Fruit fly (Drosophila melanogaster): Measurements from ENCODE around the gene Eig71Ec.

Gene Eig71Ec

dm6 chr3L:15692794-15693532 lies 40.9 kb upstream of the Eig71Ec start:
- no peak for TF ChIP-seq CG11617 (GFP tag; optimal IDR thresholded peaks at IDR 0.05)
- no peak for TF ChIP-seq pad (GFP tag; optimal IDR thresholded peaks at IDR 0.05)
- no peak for TF ChIP-seq cnc (optimal IDR thresholded peaks at IDR 0.05)
- TF ChIP-seq toe (GFP tag; optimal IDR thresholded peaks at IDR 0.05), result no peak
- TF ChIP-seq Crg-1 (GFP tag; optimal IDR thresholded peaks at IDR 0.05), result no peak
- no peak for TF ChIP-seq Mnt (GFP tag; optimal IDR thresholded peaks at IDR 0.05)
- no peak for TF ChIP-seq CG33017 (tag; optimal IDR thresholded peaks at IDR 0.05)
- TF ChIP-seq bab1 (GFP tag; optimal IDR thresholded peaks at IDR 0.05), result no peak
- no peak for TF ChIP-seq CG14711 (tag; optimal IDR thresholded peaks at IDR 0.05)
- TF ChIP-seq Clk (GFP tag; optimal IDR thresholded peaks at IDR 0.05), result no peak
- no peak for TF ChIP-seq CG12768 (GFP tag; optimal IDR thresholded peaks at IDR 0.05)
- no peak for TF ChIP-seq kay (GFP tag; ENCODE audit: borderline replicate concordance)

dm6 chr3L:15692388-15692787 lies 40.3 kb upstream of the Eig71Ec start:
- TF ChIP-seq pad (GFP tag; optimal IDR thresholded peaks at IDR 0.05) (no peak), Mnt (GFP tag; optimal IDR thresholded peaks at IDR 0.05) (no peak), toe (GFP tag; optimal IDR thresholded peaks at IDR 0.05) (no peak), CG33017 (tag; optimal IDR thresholded peaks at IDR 0.05) (no peak), kay (GFP tag; ENCODE audit: borderline replicate concordance) (no peak), CG14711 (tag; optimal IDR thresholded peaks at IDR 0.05) (no peak), bab1 (GFP tag; optimal IDR thresholded peaks at IDR 0.05) (no peak), CG11617 (GFP tag; optimal IDR thresholded peaks at IDR 0.05) (no peak), cnc (optimal IDR thresholded peaks at IDR 0.05) (no peak), Clk (GFP tag; optimal IDR thresholded peaks at IDR 0.05) (no peak), cic (GFP tag; optimal IDR thresholded peaks at IDR 0.05) (no peak), CG7101 (tag; optimal IDR thresholded peaks at IDR 0.05) (no peak), ovo (GFP tag; optimal IDR thresholded peaks at IDR 0.05) (no peak), Hr96 (GFP tag; optimal IDR thresholded peaks at IDR 0.05) (no peak), CG1620 (GFP tag; optimal IDR thresholded peaks at IDR 0.05) (no peak), CG5204 (GFP tag; optimal IDR thresholded peaks at IDR 0.05) (no peak), tj (GFP tag; optimal IDR thresholded peaks at IDR 0.05) (no peak), CG7045 (GFP tag; optimal IDR thresholded peaks at IDR 0.05) (no peak)

- TF ChIP-seq CG7045 (GFP tag; optimal IDR thresholded peaks at IDR 0.05), result no peak
- no peak for TF ChIP-seq Hr96 (GFP tag; optimal IDR thresholded peaks at IDR 0.05)
- no peak for TF ChIP-seq ovo (GFP tag; optimal IDR thresholded peaks at IDR 0.05)
- TF ChIP-seq CG5204 (GFP tag; optimal IDR thresholded peaks at IDR 0.05), result no peak
- no peak for TF ChIP-seq CG12768 (GFP tag; optimal IDR thresholded peaks at IDR 0.05)
- TF ChIP-seq cnc (optimal IDR thresholded peaks at IDR 0.05), result no peak
- TF ChIP-seq CG33017 (tag; optimal IDR thresholded peaks at IDR 0.05), result no peak
- no peak for TF ChIP-seq CG1620 (GFP tag; optimal IDR thresholded peaks at IDR 0.05)
- no peak for TF ChIP-seq tj (GFP tag; optimal IDR thresholded peaks at IDR 0.05)
- no peak for TF ChIP-seq CG14711 (tag; optimal IDR thresholded peaks at IDR 0.05)
- TF ChIP-seq Mnt (GFP tag; optimal IDR thresholded peaks at IDR 0.05), result no peak
- no peak for TF ChIP-seq cic (GFP tag; optimal IDR thresholded peaks at IDR 0.05)
- TF ChIP-seq Clk (GFP tag; optimal IDR thresholded peaks at IDR 0.05), result no peak
- no peak for TF ChIP-seq toe (GFP tag; optimal IDR thresholded peaks at IDR 0.05)
- TF ChIP-seq pad (GFP tag; optimal IDR thresholded peaks at IDR 0.05), result no peak
- TF ChIP-seq kay (GFP tag; ENCODE audit: borderline replicate concordance), result no peak
These were observed 39.9 kb upstream of the Eig71Ec start, which contains the start of gene CG34451 for dm6 chr3L:15691968-15692367. CG34451 (minus strand) TSS chr3L:15692068.

DNA sequence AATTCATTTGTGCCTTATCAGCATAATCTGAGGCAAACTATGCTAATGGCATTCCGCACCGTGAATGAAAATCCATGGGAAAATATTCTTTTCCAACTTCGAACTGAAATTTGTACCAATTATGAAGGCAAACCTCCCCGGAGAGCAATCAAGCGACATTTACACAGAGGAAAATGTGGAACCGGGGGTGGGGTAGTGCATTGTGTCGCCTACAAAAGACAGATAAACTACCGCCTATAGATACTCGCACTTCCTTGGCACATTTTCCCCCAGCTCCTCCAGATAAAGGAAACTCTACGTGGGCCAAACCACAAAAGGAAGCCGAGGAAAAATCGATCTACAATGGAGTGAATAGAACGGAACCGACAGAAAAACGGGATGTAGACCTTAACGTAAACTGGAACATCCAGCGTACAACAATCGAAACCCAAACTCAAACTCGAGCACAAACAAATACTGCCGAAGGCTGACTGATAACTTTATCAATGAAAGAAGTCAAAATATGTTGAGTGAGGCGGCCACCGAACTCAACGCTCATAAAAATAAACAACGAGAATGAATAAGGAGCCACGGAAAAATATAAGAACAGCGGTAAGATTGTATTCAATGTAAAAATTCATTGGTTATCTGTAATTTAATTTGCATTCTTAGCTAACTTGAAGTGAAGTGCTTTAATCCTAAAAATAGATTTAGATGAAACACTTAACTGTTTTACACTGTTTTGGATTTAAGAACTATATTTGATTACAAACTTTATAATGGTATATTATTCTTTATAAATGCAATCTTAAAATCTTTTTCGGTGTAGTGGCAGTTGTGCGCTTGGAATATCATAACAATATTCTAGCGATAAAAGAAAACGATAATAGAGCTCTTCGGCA lies 38.9 kb upstream of the Eig71Ec start:
- no peak for TF ChIP-seq CG14711 (tag; optimal IDR thresholded peaks at IDR 0.05)
- no peak for TF ChIP-seq bab1 (GFP tag; optimal IDR thresholded peaks at IDR 0.05)
- TF ChIP-seq CG11617 (GFP tag; optimal IDR thresholded peaks at IDR 0.05), result no peak
- TF ChIP-seq Mnt (GFP tag; optimal IDR thresholded peaks at IDR 0.05), result no peak
- no peak for TF ChIP-seq cnc (optimal IDR thresholded peaks at IDR 0.05)
- TF ChIP-seq CG33017 (tag; optimal IDR thresholded peaks at IDR 0.05), result no peak

- TF ChIP-seq tj (GFP tag; optimal IDR thresholded peaks at IDR 0.05), result no peak
- no peak for TF ChIP-seq CG11617 (GFP tag; optimal IDR thresholded peaks at IDR 0.05)
- no peak for TF ChIP-seq CG1620 (GFP tag; optimal IDR thresholded peaks at IDR 0.05)
- no peak for TF ChIP-seq cic (GFP tag; optimal IDR thresholded peaks at IDR 0.05)
- TF ChIP-seq ovo (GFP tag; optimal IDR thresholded peaks at IDR 0.05), result no peak
- no peak for TF ChIP-seq Crg-1 (GFP tag; optimal IDR thresholded peaks at IDR 0.05)
- no peak for TF ChIP-seq CG5204 (GFP tag; optimal IDR thresholded peaks at IDR 0.05)
- no peak for TF ChIP-seq Clk (GFP tag; optimal IDR thresholded peaks at IDR 0.05)
- no peak for TF ChIP-seq CG7101 (tag; optimal IDR thresholded peaks at IDR 0.05)
- no peak for TF ChIP-seq CG33017 (tag; optimal IDR thresholded peaks at IDR 0.05)
- no peak for TF ChIP-seq pad (GFP tag; optimal IDR thresholded peaks at IDR 0.05)
- no peak for TF ChIP-seq CG7045 (GFP tag; optimal IDR thresholded peaks at IDR 0.05)
- no peak for TF ChIP-seq cnc (optimal IDR thresholded peaks at IDR 0.05)
These were observed 37.5 kb upstream of the Eig71Ec start for dm6 chr3L:15689518-15689917.

dm6 chr3L:15687802-15688201 lies 35.7 kb upstream of the Eig71Ec start, which contains the start of gene CG34452:
CG34452 (minus strand) TSS chr3L:15687902.
- no peak for TF ChIP-seq bab1 (GFP tag; optimal IDR thresholded peaks at IDR 0.05)
- TF ChIP-seq pad (GFP tag; optimal IDR thresholded peaks at IDR 0.05), result no peak
- TF ChIP-seq tj (GFP tag; optimal IDR thresholded peaks at IDR 0.05), result no peak
- no peak for TF ChIP-seq CG12768 (GFP tag; optimal IDR thresholded peaks at IDR 0.05)
- TF ChIP-seq CG7045 (GFP tag; optimal IDR thresholded peaks at IDR 0.05), result no peak
- TF ChIP-seq CG1620 (GFP tag; optimal IDR thresholded peaks at IDR 0.05), result no peak
- TF ChIP-seq CG7101 (tag; optimal IDR thresholded peaks at IDR 0.05), result no peak
- TF ChIP-seq CG33017 (tag; optimal IDR thresholded peaks at IDR 0.05), result no peak
- TF ChIP-seq CG14711 (tag; optimal IDR thresholded peaks at IDR 0.05), result no peak
- TF ChIP-seq cnc (optimal IDR thresholded peaks at IDR 0.05), result no peak
- TF ChIP-seq ovo (GFP tag; optimal IDR thresholded peaks at IDR 0.05), result no peak
- TF ChIP-seq CG5204 (GFP tag; optimal IDR thresholded peaks at IDR 0.05), result no peak
- TF ChIP-seq toe (GFP tag; optimal IDR thresholded peaks at IDR 0.05), result no peak
- TF ChIP-seq kay (GFP tag; ENCODE audit: borderline replicate concordance), result no peak
- TF ChIP-seq Hr96 (GFP tag; optimal IDR thresholded peaks at IDR 0.05), result no peak
